Worm (Caenorhabditis elegans) whole organism, L4 larva: ENCODE measurements around the gene acl-5.

Source experiments
- D1046.2 ChIP-seq: fragments of 200-800 bp; sonication (Bioruptor generic); IDR thresholded peaks from 2 replicates; pipeline ENCODE4 v1.3.6; 2022; ENCODE audit warnings: missing genetic modification characterization, missing compliant biosample characterization
- F37D6.2 ChIP-seq: sonication (generic microtip); optimal IDR thresholded peaks from 2 replicates; lab custom pipeline; 2016; ENCODE audit warnings: mild to moderate bottlenecking, missing genetic modification characterization, missing compliant biosample characterization
- F49E8.2 ChIP-seq: sonication (generic microtip); optimal IDR thresholded peaks from 2 replicates; lab custom pipeline; 2016; ENCODE audit warnings: missing compliant biosample characterization, mild to moderate bottlenecking, missing genetic modification characterization, borderline replicate concordance
- Y105C5A.15 ChIP-seq: fragments of 200-800 bp; sonication (Bioruptor generic); IDR thresholded peaks from 2 replicates; pipeline ENCODE4 v1.3.6; 2022; ENCODE audit warnings: missing genetic modification characterization, missing compliant biosample characterization
- Y48G9A.11 ChIP-seq: fragments of 200-800 bp; sonication (Bioruptor generic); IDR thresholded peaks from 2 replicates; pipeline ENCODE4 v1.3.6; 2022; ENCODE audit warnings: missing genetic modification reagents, missing genetic modification characterization, missing compliant biosample characterization
- Y5F2A.4 ChIP-seq: fragments of 200-800 bp; sonication (Bioruptor generic); optimal IDR thresholded peaks from 2 replicates; lab custom pipeline; 2018; ENCODE audit warnings: mild to moderate bottlenecking, missing genetic modification characterization, missing compliant biosample characterization
- ZK546.5 ChIP-seq, 2 experiments: sonication (generic microtip); optimal IDR thresholded peaks; 2 replicates each; lab custom pipeline; 2017; ENCODE audit warnings: missing biosample characterization in 2 of 2, missing genetic modification characterization in 2 of 2
- aha-1 ChIP-seq: fragments of 150-350 bp; peaks from one replicate; lab custom pipeline; 2014; ENCODE audit warnings: missing biosample characterization, missing genetic modification characterization
- ama-1 ChIP-seq: fragments of 150-350 bp; optimal IDR thresholded peaks from 2 replicates; lab custom pipeline; 2014; ENCODE audit warnings: inconsistent platforms, mixed read lengths
- arid-1 ChIP-seq: fragments of 200-800 bp; sonication (Bioruptor generic); conservative IDR thresholded peaks from 2 replicates; pipeline ENCODE4 v1.3.6; 2022; ENCODE audit warnings: missing genetic modification reagents, missing genetic modification characterization, missing compliant biosample characterization
- ceh-20 ChIP-seq: fragments of 200-800 bp; sonication (Bioruptor generic); IDR thresholded peaks from 2 replicates; pipeline ENCODE4 v1.3.6; 2022; ENCODE audit warnings: missing genetic modification reagents, missing genetic modification characterization, missing compliant biosample characterization
- ceh-32 ChIP-seq: sonication (generic microtip); optimal IDR thresholded peaks from 2 replicates; lab custom pipeline; 2016; ENCODE audit warnings: mild to moderate bottlenecking, missing genetic modification characterization, missing compliant biosample characterization; ENCODE audit not compliant: poor library complexity
- ceh-82 ChIP-seq: sonication (generic microtip); optimal IDR thresholded peaks from 2 replicates; lab custom pipeline; 2017; ENCODE audit warnings: missing biosample characterization, missing genetic modification characterization
- ces-1 ChIP-seq: fragments of 150-350 bp; sonication (generic microtip); optimal IDR thresholded peaks from 4 replicates; lab custom pipeline; 2014; ENCODE audit warnings: missing biosample characterization, missing genetic modification reagents, missing genetic modification characterization
- daf-12 ChIP-seq: fragments of 150-350 bp; optimal IDR thresholded peaks from 2 replicates; lab custom pipeline; 2014; ENCODE audit warnings: missing biosample characterization, missing genetic modification reagents, missing genetic modification characterization
- daf-19 ChIP-seq: fragments of 200-800 bp; sonication (Bioruptor generic); conservative IDR thresholded peaks from 2 replicates; pipeline ENCODE4 v1.3.6; 2022; ENCODE audit warnings: missing genetic modification characterization, missing compliant biosample characterization
- dmd-6 ChIP-seq: fragments of 200-800 bp; sonication (Bioruptor generic); IDR thresholded peaks from 2 replicates; pipeline ENCODE4 v1.3.6; 2022; ENCODE audit warnings: missing genetic modification reagents, missing genetic modification characterization, missing compliant biosample characterization
- duxl-1 ChIP-seq: sonication (generic microtip); optimal IDR thresholded peaks from 2 replicates; lab custom pipeline; 2016; ENCODE audit warnings: mild to moderate bottlenecking, missing genetic modification characterization, moderate library complexity, missing compliant biosample characterization; ENCODE audit not compliant: poor library complexity
- gei-8 ChIP-seq: fragments of 200-800 bp; sonication (Bioruptor generic); optimal IDR thresholded peaks from 2 replicates; lab custom pipeline; 2018; ENCODE audit warnings: mild to moderate bottlenecking, missing genetic modification characterization, missing compliant biosample characterization
- hif-1 ChIP-seq, 2 experiments: sonication (generic microtip); optimal IDR thresholded peaks; 2 replicates each; lab custom pipeline; 2016 to 2017; ENCODE audit warnings: missing compliant biosample characterization in 2 of 2, missing genetic modification characterization in 2 of 2, missing genetic modification reagents in 2 of 2, missing genotype in 2 of 2, mild to moderate bottlenecking in 1 of 2
- hlh-11 ChIP-seq: fragments of 200-800 bp; sonication (Bioruptor generic); optimal IDR thresholded peaks from 2 replicates; lab custom pipeline; 2018; ENCODE audit warnings: mild to moderate bottlenecking, missing genetic modification characterization, missing compliant biosample characterization
- hmg-1.1 ChIP-seq: fragments of 200-800 bp; sonication (Bioruptor generic); IDR thresholded peaks from 2 replicates; pipeline ENCODE4 v1.3.6; 2022; ENCODE audit warnings: missing genetic modification reagents, missing genetic modification characterization, missing compliant biosample characterization
- jun-1 ChIP-seq: fragments of 150-350 bp; optimal IDR thresholded peaks from 2 replicates; lab custom pipeline; 2014; ENCODE audit warnings: missing biosample characterization, missing genetic modification reagents, missing genetic modification characterization
- lin-1 ChIP-seq: fragments of 200-800 bp; sonication (Bioruptor generic); IDR thresholded peaks from 2 replicates; pipeline ENCODE4 v1.3.6; 2022; ENCODE audit warnings: missing genetic modification reagents, missing genetic modification characterization, missing compliant biosample characterization
- lin-29 ChIP-seq: fragments of 200-800 bp; sonication (Bioruptor generic); IDR thresholded peaks from 2 replicates; pipeline ENCODE4 v1.3.6; 2022; ENCODE audit warnings: missing genetic modification reagents, missing genetic modification characterization, missing compliant biosample characterization
- lin-38 ChIP-seq: fragments of 200-800 bp; sonication (Bioruptor generic); IDR thresholded peaks from 2 replicates; pipeline ENCODE4 v1.3.6; 2022; ENCODE audit warnings: missing genetic modification reagents, missing genetic modification characterization, missing compliant biosample characterization
- lsy-2 ChIP-seq, 2 experiments: fragments of 150-350 bp in 1 of 2; sonication (generic microtip) in 1 of 2; optimal IDR thresholded peaks; 2 replicates each; lab custom pipeline; 2014 to 2017; ENCODE audit warnings: missing biosample characterization in 2 of 2, missing genetic modification characterization in 2 of 2
- madf-9 ChIP-seq: fragments of 200-800 bp; sonication (Bioruptor generic); conservative IDR thresholded peaks from 2 replicates; pipeline ENCODE4 v1.3.6; 2022; ENCODE audit warnings: missing genetic modification reagents, missing genetic modification characterization, missing compliant biosample characterization
- mdl-1 ChIP-seq, 2 experiments: fragments of 150-350 bp in 1 of 2; sonication (generic microtip) in 1 of 2; optimal IDR thresholded peaks; 2 replicates each; lab custom pipeline; 2014 to 2017; ENCODE audit warnings: missing biosample characterization in 2 of 2, missing genetic modification characterization in 2 of 2
- mxl-2 ChIP-seq: fragments of 200-800 bp; sonication (Bioruptor generic); conservative IDR thresholded peaks from 2 replicates; pipeline ENCODE4 v1.3.6; 2022; ENCODE audit warnings: missing genetic modification reagents, missing genetic modification characterization, missing compliant biosample characterization
- nhr-10 ChIP-seq: fragments of 150-350 bp; optimal IDR thresholded peaks from 2 replicates; lab custom pipeline; 2014; ENCODE audit warnings: missing biosample characterization, missing genetic modification characterization
- nhr-111 ChIP-seq: fragments of 200-800 bp; sonication (Bioruptor generic); optimal IDR thresholded peaks from 2 replicates; lab custom pipeline; 2018; ENCODE audit warnings: mild to moderate bottlenecking, missing genetic modification characterization, missing compliant biosample characterization
- nhr-25 ChIP-seq: sonication (generic microtip); optimal IDR thresholded peaks from 2 replicates; lab custom pipeline; 2017; ENCODE audit warnings: missing genetic modification characterization, mild to moderate bottlenecking, missing compliant biosample characterization, antibody characterized with exemption, moderate library complexity, borderline replicate concordance; ENCODE audit not compliant: insufficient read depth
- nhr-6 ChIP-seq: fragments of 150-350 bp; optimal IDR thresholded peaks from 2 replicates; lab custom pipeline; 2014; ENCODE audit warnings: missing biosample characterization, missing genetic modification characterization
- nhr-76 ChIP-seq: fragments of 150-350 bp; optimal IDR thresholded peaks from 2 replicates; lab custom pipeline; 2014; ENCODE audit warnings: missing biosample characterization, missing genetic modification characterization
- pha-4 ChIP-seq, 2 experiments: fragments of 150-350 bp in 1 of 2; fragments of 200-800 bp in 1 of 2; sonication (Bioruptor generic) in 1 of 2; IDR thresholded peaks in 1 of 2; optimal IDR thresholded peaks in 1 of 2; 2 replicates each; pipeline versions ENCODE4 v1.3.6 to Lab custom; 2014 to 2022; ENCODE audit warnings: missing genetic modification characterization in 2 of 2, missing genetic modification reagents in 2 of 2, missing biosample characterization in 1 of 2, missing compliant biosample characterization in 1 of 2
- pqm-1 ChIP-seq: sonication (generic microtip); optimal IDR thresholded peaks from 2 replicates; lab custom pipeline; 2017; ENCODE audit warnings: missing biosample characterization, missing genetic modification characterization
- set-16 ChIP-seq: fragments of 200-800 bp; sonication (Bioruptor generic); IDR thresholded peaks from 2 replicates; pipeline ENCODE4 v1.3.6; 2022; ENCODE audit warnings: missing genetic modification reagents, missing genetic modification characterization, missing compliant biosample characterization
- skn-1 ChIP-seq: fragments of 150-350 bp; optimal IDR thresholded peaks from 2 replicates; lab custom pipeline; 2014; ENCODE audit warnings: missing biosample characterization, missing genetic modification characterization
- snpc-1.2 ChIP-seq: fragments of 200-800 bp; sonication (Bioruptor generic); IDR thresholded peaks from 2 replicates; pipeline ENCODE4 v1.3.6; 2022; ENCODE audit warnings: missing genetic modification reagents, missing genetic modification characterization, missing compliant biosample characterization
- snpc-4 ChIP-seq: fragments of 150-350 bp; optimal IDR thresholded peaks from 2 replicates; lab custom pipeline; 2014; ENCODE audit warnings: missing biosample characterization, missing genetic modification characterization
- spr-3 ChIP-seq: fragments of 200-800 bp; sonication (Bioruptor generic); optimal IDR thresholded peaks from 2 replicates; lab custom pipeline; 2018; ENCODE audit warnings: mild to moderate bottlenecking, missing genetic modification characterization, missing compliant biosample characterization
- tra-1 ChIP-seq: fragments of 200-800 bp; sonication (Bioruptor generic); IDR thresholded peaks from 2 replicates; pipeline ENCODE4 v1.3.6; 2022; ENCODE audit warnings: missing genetic modification reagents, missing genetic modification characterization, missing compliant biosample characterization
- unc-130 ChIP-seq: sonication (generic microtip); optimal IDR thresholded peaks from 2 replicates; lab custom pipeline; 2016; ENCODE audit warnings: missing genetic modification reagents, missing genetic modification characterization, missing compliant biosample characterization
- unc-39 ChIP-seq: sonication (generic microtip); optimal IDR thresholded peaks from 2 replicates; lab custom pipeline; 2017; ENCODE audit warnings: missing biosample characterization, missing genetic modification characterization

The acl-5 gene

DNA sequence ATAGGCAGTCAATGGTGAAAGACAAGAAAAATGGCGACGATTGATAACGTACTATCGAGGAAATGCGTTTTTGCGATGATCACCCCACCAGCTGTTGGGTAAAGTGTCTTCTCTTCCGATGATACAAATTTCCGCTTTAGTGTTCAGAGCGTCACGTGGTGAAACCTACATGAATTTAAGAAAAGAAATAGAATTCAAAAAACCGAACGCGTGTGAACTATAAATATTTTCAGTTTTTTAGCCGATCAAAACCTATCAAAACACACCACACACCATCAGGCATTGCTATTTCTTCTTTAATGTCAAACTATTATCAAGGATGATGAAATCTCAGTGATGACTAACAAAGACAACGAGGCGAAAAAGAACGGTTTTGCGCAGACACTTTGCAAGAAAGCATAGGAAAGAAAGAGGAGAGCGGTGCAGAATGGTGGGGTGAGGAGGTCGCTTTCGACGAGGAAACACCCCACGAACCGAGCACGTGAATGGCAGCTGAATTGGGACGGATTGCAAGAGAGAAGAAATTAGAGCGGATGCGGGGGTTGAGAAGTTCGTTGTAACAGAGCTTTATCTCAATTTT, 4.9 kb upstream of the acl-5 start (continued):
- TF ChIP-seq lin-29 (GFP tag; lab: Robert Waterston, UW), result no peak
- no peak for TF ChIP-seq D1046.2 (GFP tag; lab: Robert Waterston, UW)
- TF ChIP-seq ceh-32 (tag; lab: Kevin White, UChicago), result no peak
- TF ChIP-seq nhr-10 (tag; lab: Kevin White, UChicago), result no peak
- TF ChIP-seq ces-1 (GFP tag; lab: Kevin White, UChicago), result no peak
- TF ChIP-seq F49E8.2, result no peak
- TF ChIP-seq ceh-82 (tag; lab: Kevin White, UChicago), result no peak
- peak; percentile 24 for TF ChIP-seq tra-1 (GFP tag; lab: Robert Waterston, UW)
- no peak for TF ChIP-seq Y5F2A.4 (GFP tag; lab: Kevin White, UChicago)
- TF ChIP-seq gei-8 (GFP tag; lab: Kevin White, UChicago), result peak; percentile 48
- no peak for TF ChIP-seq spr-3 (GFP tag; lab: Kevin White, UChicago)
- TF ChIP-seq pqm-1 (tag; lab: Kevin White, UChicago), result peak; percentile 56
- TF ChIP-seq aha-1, result peak; percentile 96
- TF ChIP-seq lin-38 (GFP tag; lab: Robert Waterston, UW), result no peak
- TF ChIP-seq nhr-76, result no peak
- no peak for TF ChIP-seq jun-1 (tag; lab: Kevin White, UChicago)
- TF ChIP-seq skn-1 (tag; lab: Kevin White, UChicago), result no peak
- no peak for TF ChIP-seq nhr-25 (tag; lab: Kevin White, UChicago)
- no peak for TF ChIP-seq nhr-111 (GFP tag; lab: Kevin White, UChicago)
- no peak for TF ChIP-seq ZK546.5 (tag; optimal IDR thresholded peaks at IDR 0.05; lab: Kevin White, UChicago)
- TF ChIP-seq snpc-1.2 (GFP tag; lab: Robert Waterston, UW), result no peak
- TF ChIP-seq hif-1 (tag; optimal IDR thresholded peaks at IDR 0.05; lab: Kevin White, UChicago), result peak in 1 of 2 experiments; percentile 25
- 0 out of 2 replicates have a peak, but pooled peaks have one; percentile 19 for TF ChIP-seq lin-1 (GFP tag; lab: Robert Waterston, UW)
- no peak for TF ChIP-seq daf-12 (tag; lab: Kevin White, UChicago)
- TF ChIP-seq hlh-11 (tag; lab: Kevin White, UChicago), result peak; percentile 79
- peak; percentile 24 for TF ChIP-seq duxl-1 (tag; lab: Kevin White, UChicago)
- TF ChIP-seq lsy-2 (tag; optimal IDR thresholded peaks at IDR 0.05; lab: Kevin White, UChicago), result peak in 1 of 2 experiments; percentile 14
- TF ChIP-seq nhr-6 (tag; lab: Kevin White, UChicago), result peak; percentile 19
- TF ChIP-seq unc-39 (tag; lab: Kevin White, UChicago), result no peak
- peak; percentile 51 for TF ChIP-seq set-16 (GFP tag; lab: Robert Waterston, UW)
- no peak for TF ChIP-seq F37D6.2 (tag; lab: Kevin White, UChicago)
- no peak for TF ChIP-seq ama-1 (lab: Kevin White, UChicago)
- peak; percentile 61 for TF ChIP-seq dmd-6 (GFP tag; lab: Robert Waterston, UW)
- TF ChIP-seq mdl-1 (tag; optimal IDR thresholded peaks at IDR 0.05; lab: Kevin White, UChicago), result peak; percentile 77 to 88
- no peak for TF ChIP-seq madf-9 (GFP tag; lab: Robert Waterston, UW)
- TF ChIP-seq Y48G9A.11 (GFP tag; lab: Robert Waterston, UW), result no peak
- TF ChIP-seq Y105C5A.15, result no peak
- TF ChIP-seq hmg-1.1 (GFP tag; lab: Robert Waterston, UW), result 0 out of 2 replicates have a peak, but pooled peaks have one; percentile 17
- no peak for TF ChIP-seq arid-1 (GFP tag; lab: Robert Waterston, UW)
- no peak for TF ChIP-seq snpc-4 (tag; lab: Kevin White, UChicago)
- TF ChIP-seq daf-19 (GFP tag; lab: Robert Waterston, UW), result no peak
- no peak for TF ChIP-seq pha-4 (GFP tag; IDR thresholded peaks at IDR 0.05; lab: Robert Waterston, UW)
- TF ChIP-seq pha-4 (tag; optimal IDR thresholded peaks at IDR 0.05; lab: Kevin White, UChicago), result no peak
- peak; percentile 99 for TF ChIP-seq mxl-2 (GFP tag; lab: Robert Waterston, UW)
- TF ChIP-seq unc-130 (GFP tag; lab: Kevin White, UChicago), result no peak
- TF ChIP-seq ceh-20 (GFP tag; lab: Robert Waterston, UW), result 0 out of 2 replicates have a peak, but pooled peaks have one; percentile 20
- TF ChIP-seq, all 104 proteins: peak for 28
